Worm (Caenorhabditis elegans) whole organism, L4 larva: Measurements from ENCODE around the gene Y70G10A.4.

Source experiments
- F10B5.3 ChIP-seq: sonication (generic microtip); optimal IDR thresholded peaks from 2 replicates; lab custom pipeline; 2016; ENCODE audit warnings: mild to moderate bottlenecking, missing genetic modification characterization, missing compliant biosample characterization
- F44E2.7 ChIP-seq: fragments of 200-800 bp; sonication (Bioruptor generic); IDR thresholded peaks from 2 replicates; pipeline ENCODE4 v2.1.2; 2022; ENCODE audit warnings: missing genetic modification characterization, missing compliant biosample characterization
- ZK337.2 ChIP-seq: fragments of 200-800 bp; sonication (Bioruptor generic); IDR thresholded peaks from 2 replicates; pipeline ENCODE4 v1.3.6; 2022; ENCODE audit warnings: missing genetic modification reagents, missing genetic modification characterization, missing compliant biosample characterization
- ZK546.5 ChIP-seq, 2 experiments: sonication (generic microtip); optimal IDR thresholded peaks; 2 replicates each; lab custom pipeline; 2017; ENCODE audit warnings: missing biosample characterization in 2 of 2, missing genetic modification characterization in 2 of 2
- aha-1 ChIP-seq: fragments of 150-350 bp; peaks from one replicate; lab custom pipeline; 2014; ENCODE audit warnings: missing biosample characterization, missing genetic modification characterization
- aly-2 ChIP-seq: sonication (generic microtip); optimal IDR thresholded peaks from 2 replicates; lab custom pipeline; 2018; ENCODE audit warnings: missing biosample characterization, missing genetic modification characterization
- attf-4 ChIP-seq: sonication (generic microtip); optimal IDR thresholded peaks from 3 replicates; lab custom pipeline; 2017; ENCODE audit warnings: missing biosample characterization, missing genetic modification characterization
- ceh-28 ChIP-seq: fragments of 150-350 bp; optimal IDR thresholded peaks from 2 replicates; lab custom pipeline; 2014; ENCODE audit warnings: missing biosample characterization, missing genetic modification reagents, missing genetic modification characterization
- ceh-62 ChIP-seq: sonication (generic microtip); optimal IDR thresholded peaks from 2 replicates; lab custom pipeline; 2017; ENCODE audit warnings: missing biosample characterization, missing genetic modification characterization
- ceh-82 ChIP-seq: sonication (generic microtip); optimal IDR thresholded peaks from 2 replicates; lab custom pipeline; 2017; ENCODE audit warnings: missing biosample characterization, missing genetic modification characterization
- ces-1 ChIP-seq: fragments of 150-350 bp; sonication (generic microtip); optimal IDR thresholded peaks from 4 replicates; lab custom pipeline; 2014; ENCODE audit warnings: missing biosample characterization, missing genetic modification reagents, missing genetic modification characterization
- ctbp-1 ChIP-seq: fragments of 200-800 bp; sonication (Bioruptor generic); IDR thresholded peaks from 2 replicates; pipeline ENCODE4 v1.3.6; 2022; ENCODE audit warnings: missing genetic modification reagents, missing genetic modification characterization, missing compliant biosample characterization
- daf-19 ChIP-seq: fragments of 200-800 bp; sonication (Bioruptor generic); conservative IDR thresholded peaks from 2 replicates; pipeline ENCODE4 v1.3.6; 2022; ENCODE audit warnings: missing genetic modification characterization, missing compliant biosample characterization
- duxl-1 ChIP-seq: sonication (generic microtip); optimal IDR thresholded peaks from 2 replicates; lab custom pipeline; 2016; ENCODE audit warnings: mild to moderate bottlenecking, missing genetic modification characterization, moderate library complexity, missing compliant biosample characterization; ENCODE audit not compliant: poor library complexity
- egl-43 ChIP-seq: fragments of 200-800 bp; sonication (Bioruptor generic); IDR thresholded peaks from 2 replicates; pipeline ENCODE4 v1.3.6; 2022; ENCODE audit warnings: missing genetic modification reagents, missing genetic modification characterization, missing compliant biosample characterization
- hlh-11 ChIP-seq: fragments of 200-800 bp; sonication (Bioruptor generic); optimal IDR thresholded peaks from 2 replicates; lab custom pipeline; 2018; ENCODE audit warnings: mild to moderate bottlenecking, missing genetic modification characterization, missing compliant biosample characterization
- hlh-30 ChIP-seq: sonication (generic microtip); optimal IDR thresholded peaks from 2 replicates; lab custom pipeline; 2017; ENCODE audit warnings: antibody characterized with exemption, mild to moderate bottlenecking, missing genetic modification characterization, missing compliant biosample characterization; ENCODE audit not compliant: insufficient read depth
- lir-3 ChIP-seq: sonication (generic microtip); optimal IDR thresholded peaks from 2 replicates; lab custom pipeline; 2016; ENCODE audit warnings: mild to moderate bottlenecking, missing genetic modification characterization, missing compliant biosample characterization
- madf-9 ChIP-seq: fragments of 200-800 bp; sonication (Bioruptor generic); conservative IDR thresholded peaks from 2 replicates; pipeline ENCODE4 v1.3.6; 2022; ENCODE audit warnings: missing genetic modification reagents, missing genetic modification characterization, missing compliant biosample characterization
- mdl-1 ChIP-seq, 2 experiments: fragments of 150-350 bp in 1 of 2; sonication (generic microtip) in 1 of 2; optimal IDR thresholded peaks; 2 replicates each; lab custom pipeline; 2014 to 2017; ENCODE audit warnings: missing biosample characterization in 2 of 2, missing genetic modification characterization in 2 of 2
- mdt-29 ChIP-seq: fragments of 200-800 bp; sonication (Bioruptor generic); IDR thresholded peaks from 2 replicates; pipeline ENCODE4 v1.3.6; 2022; ENCODE audit warnings: missing genetic modification reagents, missing genetic modification characterization, missing compliant biosample characterization
- mes-2 ChIP-seq: sonication (generic microtip); optimal IDR thresholded peaks from 2 replicates; lab custom pipeline; 2016; ENCODE audit warnings: missing genotype, mild to moderate bottlenecking, missing genetic modification characterization, missing compliant biosample characterization; ENCODE audit not compliant: poor library complexity, severe bottlenecking
- nhr-11 ChIP-seq: fragments of 150-350 bp; optimal IDR thresholded peaks from 2 replicates; lab custom pipeline; 2014; ENCODE audit warnings: missing biosample characterization, missing genetic modification characterization
- nhr-237 ChIP-seq: sonication (generic microtip); optimal IDR thresholded peaks from 2 replicates; lab custom pipeline; 2017; ENCODE audit warnings: missing biosample characterization, missing genetic modification characterization
- nhr-25 ChIP-seq: sonication (generic microtip); optimal IDR thresholded peaks from 2 replicates; lab custom pipeline; 2017; ENCODE audit warnings: missing genetic modification characterization, mild to moderate bottlenecking, missing compliant biosample characterization, antibody characterized with exemption, moderate library complexity, borderline replicate concordance; ENCODE audit not compliant: insufficient read depth
- nhr-42 ChIP-seq: fragments of 200-800 bp; sonication (Bioruptor generic); IDR thresholded peaks from 2 replicates; pipeline ENCODE4 v1.3.6; 2022; ENCODE audit warnings: missing genetic modification characterization, missing compliant biosample characterization
- nhr-48 ChIP-seq: sonication (generic microtip); optimal IDR thresholded peaks from 2 replicates; lab custom pipeline; 2016; ENCODE audit warnings: mild to moderate bottlenecking, missing genetic modification characterization, missing compliant biosample characterization
- nhr-76 ChIP-seq: fragments of 150-350 bp; optimal IDR thresholded peaks from 2 replicates; lab custom pipeline; 2014; ENCODE audit warnings: missing biosample characterization, missing genetic modification characterization
- set-16 ChIP-seq: fragments of 200-800 bp; sonication (Bioruptor generic); IDR thresholded peaks from 2 replicates; pipeline ENCODE4 v1.3.6; 2022; ENCODE audit warnings: missing genetic modification reagents, missing genetic modification characterization, missing compliant biosample characterization
- skn-1 ChIP-seq: fragments of 150-350 bp; optimal IDR thresholded peaks from 2 replicates; lab custom pipeline; 2014; ENCODE audit warnings: missing biosample characterization, missing genetic modification characterization
- snpc-1.2 ChIP-seq: fragments of 200-800 bp; sonication (Bioruptor generic); IDR thresholded peaks from 2 replicates; pipeline ENCODE4 v1.3.6; 2022; ENCODE audit warnings: missing genetic modification reagents, missing genetic modification characterization, missing compliant biosample characterization
- snpc-4 ChIP-seq: fragments of 150-350 bp; optimal IDR thresholded peaks from 2 replicates; lab custom pipeline; 2014; ENCODE audit warnings: missing biosample characterization, missing genetic modification characterization
- spr-1 ChIP-seq: sonication (generic microtip); optimal IDR thresholded peaks from 2 replicates; lab custom pipeline; 2016; ENCODE audit warnings: mild to moderate bottlenecking, missing genetic modification characterization, missing compliant biosample characterization
- unc-62 ChIP-seq, 3 experiments: fragments of 150-350 bp in 1 of 3; sonication (generic microtip); optimal IDR thresholded peaks in 2 of 3; peaks in 1 of 3; 1 replicate in 1 of 3; 2 replicates in 2 of 3; lab custom pipeline; 2014 to 2017; ENCODE audit warnings: missing biosample characterization in 3 of 3, missing genetic modification characterization in 3 of 3, missing genetic modification reagents in 3 of 3, missing genotype in 1 of 3
- zfp-3 ChIP-seq: fragments of 200-800 bp; sonication (Bioruptor generic); conservative IDR thresholded peaks from 2 replicates; pipeline ENCODE4 v1.3.6; 2022; ENCODE audit warnings: missing genetic modification reagents, missing genetic modification characterization, missing compliant biosample characterization
- zip-2 ChIP-seq: fragments of 150-350 bp; optimal IDR thresholded peaks from 2 replicates; lab custom pipeline; 2014; ENCODE audit warnings: missing biosample characterization, missing genetic modification characterization

Gene Y70G10A.4

DNA sequence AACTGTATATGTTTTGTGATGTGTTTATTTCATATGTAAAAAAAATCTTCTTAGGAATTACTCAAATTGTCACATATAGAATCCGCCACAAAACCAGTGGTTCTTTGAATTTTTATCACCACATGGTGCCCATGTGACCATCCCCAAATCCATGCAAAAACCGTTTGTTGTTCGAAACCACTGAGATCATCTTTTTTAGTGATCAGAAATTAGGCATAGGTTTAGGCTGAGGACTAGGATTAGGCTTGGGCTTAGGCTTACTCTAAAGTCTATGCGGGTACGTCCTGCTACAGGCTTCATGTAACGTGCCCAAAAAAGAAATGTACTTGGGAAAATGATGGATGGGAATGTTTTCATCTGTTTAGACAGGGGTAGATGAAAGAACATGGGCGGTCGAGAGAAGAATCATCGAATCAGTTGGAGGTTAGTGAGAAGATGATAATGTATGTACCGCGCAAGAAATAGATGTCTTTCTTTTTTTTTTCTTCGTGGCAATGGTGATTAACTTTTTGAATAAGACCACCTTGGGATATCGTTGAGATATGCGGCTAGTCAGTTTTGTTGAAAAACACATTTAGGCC is 14.4 kb downstream of the Y70G10A.4 start (continued):
- no peak for TF ChIP-seq zfp-3 (GFP tag; lab: Robert Waterston, UW)
- no peak for TF ChIP-seq set-16 (GFP tag; lab: Robert Waterston, UW)
- no peak for TF ChIP-seq duxl-1 (tag; lab: Kevin White, UChicago)
- TF ChIP-seq ctbp-1 (GFP tag; lab: Robert Waterston, UW): no peak
- TF ChIP-seq snpc-4 (tag; lab: Kevin White, UChicago): no peak
- peak; percentile 28 for TF ChIP-seq hlh-30 (tag; lab: Kevin White, UChicago)
- no peak for TF ChIP-seq nhr-48
- TF ChIP-seq ZK337.2: no peak
- TF ChIP-seq snpc-1.2 (GFP tag; lab: Robert Waterston, UW): no peak
- TF ChIP-seq nhr-42 (GFP tag; lab: Robert Waterston, UW): no peak
- TF ChIP-seq F10B5.3 (tag; lab: Kevin White, UChicago): no peak
- TF ChIP-seq madf-9 (GFP tag; lab: Robert Waterston, UW): no peak
- TF ChIP-seq mes-2 (tag; lab: Kevin White, UChicago): no peak
- TF ChIP-seq daf-19: no peak
- no peak for TF ChIP-seq ZK546.5 (tag; optimal IDR thresholded peaks at IDR 0.05; lab: Kevin White, UChicago)

DNA sequence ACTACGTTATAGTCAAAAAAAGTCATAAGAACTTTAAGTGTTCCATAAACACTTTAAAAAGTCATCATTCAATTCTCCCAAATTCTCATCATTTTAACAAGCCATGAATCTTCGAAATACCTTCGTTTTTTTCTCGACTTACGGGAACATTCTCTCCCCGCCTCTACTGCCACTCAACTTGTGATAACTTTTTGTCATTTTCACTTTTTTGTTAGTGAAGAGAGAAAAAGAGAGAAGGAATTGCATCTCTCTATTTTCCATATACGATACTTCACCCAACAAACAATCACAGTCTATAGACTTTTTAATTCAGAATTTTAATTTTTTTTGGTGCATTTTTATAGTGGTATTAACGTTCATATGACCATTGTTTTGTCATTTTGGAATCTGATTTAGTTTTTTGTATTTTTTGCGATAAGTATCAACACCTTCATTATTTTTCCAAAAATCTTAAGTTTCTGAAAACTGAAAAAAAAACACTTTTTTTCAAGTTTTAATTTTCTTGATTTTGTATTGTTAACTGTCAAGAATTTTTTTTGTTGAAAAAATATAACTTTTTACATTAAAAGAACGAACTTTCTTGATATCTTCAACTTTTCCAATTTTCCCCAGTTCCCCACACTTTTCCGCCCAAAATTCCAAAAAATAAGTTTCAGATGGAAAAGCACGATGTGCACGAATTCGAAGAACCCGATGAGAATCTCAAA is 16.6 kb downstream of the Y70G10A.4 start, which contains the start of gene Y70G10A.3:
Gene Y70G10A.3 (plus strand): TSS at position 657 of the 707 bp plus-strand sequence.
- no peak for TF ChIP-seq ceh-62 (tag; lab: Kevin White, UChicago)
- TF ChIP-seq ctbp-1 (GFP tag; lab: Robert Waterston, UW): no peak
- TF ChIP-seq mdt-29 (GFP tag; lab: Robert Waterston, UW): no peak
- no peak for TF ChIP-seq ceh-28 (tag; lab: Kevin White, UChicago)
- TF ChIP-seq ceh-82 (tag; lab: Kevin White, UChicago): no peak

DNA sequence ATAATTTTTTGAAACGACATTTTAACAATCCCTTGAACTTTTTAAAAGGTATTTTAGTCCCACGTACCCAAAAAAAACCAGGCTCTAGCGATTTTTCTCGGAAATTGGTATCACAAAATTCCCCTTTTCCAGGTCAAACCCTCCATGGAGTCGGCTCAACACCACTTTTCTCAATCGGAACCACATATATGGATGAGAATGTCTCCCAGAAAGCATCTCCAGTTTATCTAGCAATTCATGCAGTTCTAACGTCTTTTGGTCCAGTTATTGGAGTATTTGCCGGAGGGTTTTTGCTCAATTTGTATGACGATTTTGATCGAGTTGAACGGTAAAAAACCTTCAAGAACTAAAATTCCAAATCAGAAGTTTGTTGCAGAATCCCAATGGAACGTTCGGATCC is 18.1 kb downstream of the Y70G10A.4 start:
- no peak for TF ChIP-seq mdt-29 (GFP tag; lab: Robert Waterston, UW)
- TF ChIP-seq aha-1 (tag; lab: Kevin White, UChicago): peak; percentile 91

DNA sequence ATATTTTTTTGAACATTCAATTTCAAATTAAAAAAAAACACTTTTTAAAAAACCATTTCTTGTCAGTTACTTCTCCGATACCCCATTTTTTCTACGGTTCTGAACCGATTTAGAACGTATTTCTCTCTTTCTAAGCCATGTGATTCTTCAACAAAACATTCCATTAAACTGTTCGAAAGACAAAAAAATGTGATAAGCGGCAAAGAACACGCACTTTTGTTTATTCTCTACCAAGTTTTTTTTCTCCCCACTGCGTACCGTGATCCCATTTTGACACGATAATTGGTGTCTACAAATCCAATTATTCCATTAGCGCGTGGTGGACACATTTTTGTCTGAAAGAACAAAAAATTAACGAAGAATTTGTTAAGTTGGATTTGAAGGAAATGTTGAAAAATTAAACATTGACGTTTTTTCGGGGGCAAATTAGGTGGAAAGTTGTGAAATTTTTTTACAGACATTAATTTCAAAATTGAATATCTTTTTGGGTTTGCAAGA is 19.4 kb downstream of the Y70G10A.4 start:
- TF ChIP-seq unc-62 (GFP tag; optimal IDR thresholded peaks at IDR 0.05 in 1 of 2; lab: Kevin White, UChicago) (peak in 1 of 2 experiments; percentile 69), unc-62 (tag; optimal IDR thresholded peaks at IDR 0.05; lab: Kevin White, UChicago) (no peak), hlh-11 (tag; lab: Kevin White, UChicago) (peak; percentile 14), mdl-1 (tag; optimal IDR thresholded peaks at IDR 0.05; lab: Kevin White, UChicago) (peak in 1 of 2 experiments; percentile 45), skn-1 (no peak)

DNA sequence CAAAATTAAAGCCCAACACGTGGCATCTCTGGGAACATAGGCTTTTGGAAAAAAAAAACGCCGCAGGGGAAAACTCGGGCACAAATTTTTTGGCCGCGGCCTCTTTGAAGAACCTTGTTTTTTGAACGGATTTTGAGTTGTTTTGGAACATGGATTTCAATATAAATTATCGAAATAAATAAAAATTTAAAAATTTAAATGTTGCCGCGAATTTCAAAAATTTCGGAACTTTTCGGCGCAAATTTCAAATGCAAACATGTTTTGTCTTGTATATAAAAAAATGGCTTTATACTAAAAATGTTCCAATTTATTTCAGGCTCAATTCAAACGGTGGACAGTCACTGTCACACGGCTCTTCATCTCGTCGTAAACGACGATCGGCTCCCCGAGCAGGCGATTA is 22.1 kb downstream of the Y70G10A.4 start:
- no peak for TF ChIP-seq unc-62 (GFP tag; optimal IDR thresholded peaks at IDR 0.05 in 1 of 2; lab: Kevin White, UChicago)
- no peak for TF ChIP-seq unc-62 (tag; optimal IDR thresholded peaks at IDR 0.05; lab: Kevin White, UChicago)
- TF ChIP-seq zip-2: no peak
- peak; percentile 95 for TF ChIP-seq aha-1 (tag; lab: Kevin White, UChicago)
- TF ChIP-seq snpc-4 (tag; lab: Kevin White, UChicago): no peak
- TF ChIP-seq, all 104 proteins: peak for 1

DNA sequence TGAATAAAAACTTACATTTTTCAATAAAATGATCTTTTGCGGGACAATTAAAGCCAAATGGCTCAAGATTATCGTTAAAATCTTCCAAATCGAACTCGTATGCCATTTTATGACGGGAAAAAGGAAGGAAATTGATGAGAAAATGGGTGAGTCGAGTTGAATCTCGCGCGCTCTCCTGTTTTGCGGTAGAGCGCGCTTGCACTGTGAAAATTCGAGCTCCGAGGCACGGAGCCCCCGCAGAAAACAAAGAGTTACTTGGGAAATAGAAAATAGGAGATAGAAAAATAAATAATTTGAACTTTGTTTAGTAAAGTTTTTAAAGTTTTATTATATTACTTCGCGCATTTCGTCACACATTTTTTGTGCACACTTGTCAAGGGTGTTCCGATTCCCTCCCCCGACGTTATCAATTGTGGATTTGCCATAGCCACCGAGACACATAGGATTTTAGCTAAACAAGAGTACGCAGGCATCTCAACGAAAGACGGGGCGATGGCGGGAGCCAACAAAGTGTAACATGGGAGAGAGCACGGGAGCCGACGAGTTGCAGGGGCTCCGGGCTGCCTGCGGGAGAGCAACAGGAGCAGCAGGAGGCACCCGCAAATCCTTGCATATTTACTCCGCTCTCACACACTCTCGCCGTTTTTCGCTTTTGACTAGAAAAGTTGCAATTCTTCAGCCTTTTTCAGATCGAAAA is 26.6 kb downstream of the Y70G10A.4 start, which contains the start of the genes div-1 and cor-1:
Gene div-1 (minus strand): TSS at position 119 of the 697 bp plus-strand sequence.
Gene cor-1 (plus strand): TSS at position 671 of the 697 bp plus-strand sequence.
- TF ChIP-seq nhr-25 (tag; lab: Kevin White, UChicago): no peak
- no peak for TF ChIP-seq ces-1
- no peak for TF ChIP-seq nhr-48
- no peak for TF ChIP-seq ceh-82 (tag; lab: Kevin White, UChicago)
- TF ChIP-seq spr-1 (tag; lab: Kevin White, UChicago): no peak
- TF ChIP-seq attf-4 (tag; lab: Kevin White, UChicago): no peak
- no peak for TF ChIP-seq nhr-237 (tag; lab: Kevin White, UChicago)
- TF ChIP-seq nhr-76 (tag; lab: Kevin White, UChicago): no peak
- no peak for TF ChIP-seq lir-3 (tag; lab: Kevin White, UChicago)
- TF ChIP-seq nhr-11 (tag; lab: Kevin White, UChicago): no peak
- peak in 1 of 2 experiments; percentile 90 for TF ChIP-seq unc-62 (GFP tag; optimal IDR thresholded peaks at IDR 0.05 in 1 of 2; lab: Kevin White, UChicago)
- TF ChIP-seq unc-62 (tag; optimal IDR thresholded peaks at IDR 0.05; lab: Kevin White, UChicago): no peak
- TF ChIP-seq F44E2.7 (GFP tag; lab: Robert Waterston, UW): no peak
- no peak for TF ChIP-seq ceh-28 (tag; lab: Kevin White, UChicago)
- no peak for TF ChIP-seq aly-2 (tag; lab: Kevin White, UChicago)
- no peak for TF ChIP-seq zfp-3 (GFP tag; lab: Robert Waterston, UW)
- peak; percentile 62; the same call in 1 of the 2 replicates for TF ChIP-seq egl-43
- no peak for TF ChIP-seq snpc-1.2 (GFP tag; lab: Robert Waterston, UW)
